Fruit fly (Drosophila melanogaster): ENCODE results near the gene C3G.
A peak's percentile ranks its signal among the peaks of the same experiment; 100 is the strongest.

C3G gene

DNA sequence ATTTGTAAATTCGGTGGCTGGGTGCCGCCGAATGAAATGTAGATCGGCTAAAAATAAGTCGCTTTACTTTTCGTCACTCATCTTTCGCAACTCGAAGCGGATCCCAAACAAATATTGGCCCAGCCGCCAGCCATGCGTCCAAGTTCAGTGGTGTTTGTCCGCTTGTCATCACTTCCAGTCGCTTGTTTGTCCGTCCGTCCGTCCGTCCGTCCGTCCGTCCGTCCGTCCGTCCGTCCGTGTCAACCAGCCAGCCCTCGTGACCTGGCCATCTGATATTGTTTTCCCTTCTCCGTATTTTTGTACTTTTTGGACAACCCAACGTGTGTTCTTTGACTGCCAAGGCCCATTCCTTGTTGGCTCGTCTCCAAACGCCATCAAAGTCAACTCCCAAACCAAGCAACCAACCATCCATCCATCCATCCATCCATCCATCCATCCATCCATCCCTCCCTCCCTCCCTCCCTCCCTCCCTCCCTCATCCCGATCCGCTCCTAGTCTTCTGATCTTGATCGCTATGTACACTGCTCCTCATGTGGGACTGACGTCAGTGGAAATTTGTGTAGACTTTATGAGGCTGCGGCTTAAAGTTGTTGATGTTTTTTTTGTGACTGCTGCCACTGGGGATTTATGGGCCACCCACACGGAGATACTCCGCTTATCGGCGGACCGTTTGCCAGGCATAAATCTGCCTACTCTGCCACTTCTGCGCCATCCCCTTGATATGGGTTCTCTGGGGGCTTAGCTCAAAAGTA lies 69.9 kb downstream of the C3G start:
- no peak for TF ChIP-seq CG16815 (GFP tag; optimal IDR thresholded peaks at IDR 0.05)
- no peak for TF ChIP-seq CG8290 (GFP tag; optimal IDR thresholded peaks at IDR 0.05)
- peak in 1 of 2 experiments; percentile 38 for TF ChIP-seq CG8290 (tag; optimal IDR thresholded peaks at IDR 0.05)
- TF ChIP-seq HHEX (GFP tag; optimal IDR thresholded peaks at IDR 0.05): no peak
- no peak for TF ChIP-seq bowl (GFP tag; IDR thresholded peaks at IDR 0.05)
- TF ChIP-seq lilli (GFP tag; optimal IDR thresholded peaks at IDR 0.05): no peak
- peak; percentile 40 for TF ChIP-seq Med (GFP tag)
- peak; percentile 38 for TF ChIP-seq CG18599 (GFP tag; optimal IDR thresholded peaks at IDR 0.05)
- no peak for TF ChIP-seq CG15073 (GFP tag; optimal IDR thresholded peaks at IDR 0.05)
- TF ChIP-seq bigmax (GFP tag; optimal IDR thresholded peaks at IDR 0.05): no peak
- TF ChIP-seq CG1233 (GFP tag; optimal IDR thresholded peaks at IDR 0.05): no peak
- 0 out of 2 replicates have a peak, but pooled peaks have one; percentile 15 for TF ChIP-seq Xrp1 (GFP tag; IDR thresholded peaks at IDR 0.05)
- no peak for TF ChIP-seq NC2β (GFP tag; optimal IDR thresholded peaks at IDR 0.05)
- TF ChIP-seq gt (GFP tag; IDR thresholded peaks at IDR 0.05): no peak
- TF ChIP-seq lola (GFP tag; optimal IDR thresholded peaks at IDR 0.05): peak in 1 of 3 experiments; percentile 14
- TF ChIP-seq fd64A (GFP tag; optimal IDR thresholded peaks at IDR 0.05): peak; percentile 3
- TF ChIP-seq sug (tag; optimal IDR thresholded peaks at IDR 0.05): peak; percentile 42
- no peak for TF ChIP-seq sd (tag; optimal IDR thresholded peaks at IDR 0.05)
- no peak for TF ChIP-seq fu2 (GFP tag; optimal IDR thresholded peaks at IDR 0.05)
- TF ChIP-seq ci (GFP tag; IDR thresholded peaks at IDR 0.05): no peak
- peak; percentile 14 for TF ChIP-seq Fer1 (GFP tag; optimal IDR thresholded peaks at IDR 0.05)
- peak; percentile 29 for TF ChIP-seq lab (GFP tag; optimal IDR thresholded peaks at IDR 0.05)
- TF ChIP-seq corto (GFP tag; optimal IDR thresholded peaks at IDR 0.05): no peak
- TF ChIP-seq so (GFP tag; IDR thresholded peaks at IDR 0.05): no peak
- TF ChIP-seq CG2678 (tag; optimal IDR thresholded peaks at IDR 0.05): peak; percentile 39
- TF ChIP-seq ham (GFP tag; IDR thresholded peaks at IDR 0.05): no peak
- no peak for TF ChIP-seq CG4854 (GFP tag; optimal IDR thresholded peaks at IDR 0.05)
- TF ChIP-seq sens (GFP tag): peak; percentile 50
- no peak for TF ChIP-seq ranshi (GFP tag; IDR thresholded peaks at IDR 0.05)
- peak; percentile 5 for TF ChIP-seq CG5180 (GFP tag; optimal IDR thresholded peaks at IDR 0.05)
- no peak for TF ChIP-seq slou (GFP tag; optimal IDR thresholded peaks at IDR 0.05)
- no peak for TF ChIP-seq vfl (GFP tag; optimal IDR thresholded peaks at IDR 0.05)
- peak; percentile 34 for TF ChIP-seq CG13296 (GFP tag; optimal IDR thresholded peaks at IDR 0.05)
- TF ChIP-seq Ets97D (GFP tag; optimal IDR thresholded peaks at IDR 0.05): no peak
- no peak for TF ChIP-seq CG6791 (GFP tag; IDR thresholded peaks at IDR 0.05; ENCODE audit: partially characterized antibody)
- peak; percentile 1 for TF ChIP-seq ATbp (GFP tag; optimal IDR thresholded peaks at IDR 0.05)
- TF ChIP-seq Stat92E (GFP tag; optimal IDR thresholded peaks at IDR 0.05): peak in 1 of 3 experiments; percentile 53
- peak; percentile 93 for TF ChIP-seq Hr39 (optimal IDR thresholded peaks at IDR 0.05)
- no peak for TF ChIP-seq CG13424 (tag; optimal IDR thresholded peaks at IDR 0.05)

DNA sequence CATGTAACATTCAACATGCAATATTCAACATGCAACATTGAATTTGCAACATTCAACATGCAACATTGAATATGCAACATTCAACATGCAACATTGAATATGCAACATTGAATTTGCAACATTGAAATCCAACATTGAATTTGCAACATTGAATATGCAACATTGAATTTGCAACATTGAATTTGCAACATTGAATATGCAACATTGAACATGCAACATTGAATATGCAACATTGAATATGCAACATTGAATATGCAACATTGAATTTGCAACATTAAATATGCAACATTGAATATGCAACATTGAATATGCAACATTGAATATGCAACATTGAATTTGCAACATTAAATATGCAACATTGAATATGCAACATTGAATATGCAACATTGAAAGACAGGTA lies 71.3 kb downstream of the C3G start:
- peak; percentile 53 for TF ChIP-seq CG11504 (tag; optimal IDR thresholded peaks at IDR 0.05)
- TF ChIP-seq CG3838 (GFP tag; optimal IDR thresholded peaks at IDR 0.05): peak; percentile 94

Data from whole organism, embryonic.